Worm (Caenorhabditis elegans) whole organism, L4/young adult: Measurements from ENCODE around the gene ZK177.3.

Source experiments
- W03F9.2 ChIP-seq: fragments of 150-350 bp; optimal IDR thresholded peaks from 2 replicates; lab custom pipeline; 2014; ENCODE audit warnings: missing biosample characterization, missing genetic modification characterization
- dao-5 ChIP-seq: sonication (generic microtip); optimal IDR thresholded peaks from 2 replicates; lab custom pipeline; 2016; ENCODE audit warnings: missing genotype, missing genetic modification characterization, moderate library complexity, missing compliant biosample characterization
- him-1 ChIP-seq: sonication (generic microtip); optimal IDR thresholded peaks from 2 replicates; lab custom pipeline; 2016; ENCODE audit warnings: missing genotype, missing genetic modification reagents, missing genetic modification characterization, missing compliant biosample characterization

- TF ChIP-seq him-1 (no peak), W03F9.2 (tag; lab: Kevin White, UChicago) (no peak), dao-5 (tag; lab: Kevin White, UChicago) (no peak)
Measured at ce11 chrII:5512473-5513097, 3.1 kb upstream of the ZK177.3 start.
